Worm (Caenorhabditis elegans) whole organism, L1 larva: ENCODE data around the gene Y57G11B.3.

Source experiments
- fos-1 ChIP-seq: fragments of 150-350 bp; optimal IDR thresholded peaks from 2 replicates; lab custom pipeline; 2014; ENCODE audit warnings: missing biosample characterization, missing genetic modification characterization
- lin-35 ChIP-seq, 2 experiments: fragments of 150-350 bp; optimal IDR thresholded peaks; 2 replicates each; lab custom pipeline; 2014; ENCODE audit warnings: missing biosample characterization in 2 of 2, missing genetic modification characterization in 2 of 2, missing genetic modification reagents in 2 of 2
- mep-1 ChIP-seq: fragments of 150-350 bp; optimal IDR thresholded peaks from 2 replicates; lab custom pipeline; 2014; ENCODE audit warnings: missing biosample characterization, missing genetic modification characterization
- nhr-11 ChIP-seq: fragments of 150-350 bp; optimal IDR thresholded peaks from 2 replicates; lab custom pipeline; 2014; ENCODE audit warnings: missing biosample characterization, missing genetic modification characterization
- nhr-76 ChIP-seq: sonication (generic microtip); optimal IDR thresholded peaks from 2 replicates; lab custom pipeline; 2017; ENCODE audit warnings: missing biosample characterization, missing genetic modification characterization
- skn-1 ChIP-seq: fragments of 150-350 bp; optimal IDR thresholded peaks from 2 replicates; lab custom pipeline; 2014; ENCODE audit warnings: missing biosample characterization, missing genetic modification characterization
- sptf-1 ChIP-seq: fragments of 150-350 bp; optimal IDR thresholded peaks from 2 replicates; lab custom pipeline; 2014; ENCODE audit warnings: missing biosample characterization, missing genetic modification characterization
- unc-62 ChIP-seq: fragments of 150-350 bp; optimal IDR thresholded peaks from 2 replicates; lab custom pipeline; 2014; ENCODE audit warnings: missing biosample characterization, missing genetic modification reagents, missing genetic modification characterization

DNA sequence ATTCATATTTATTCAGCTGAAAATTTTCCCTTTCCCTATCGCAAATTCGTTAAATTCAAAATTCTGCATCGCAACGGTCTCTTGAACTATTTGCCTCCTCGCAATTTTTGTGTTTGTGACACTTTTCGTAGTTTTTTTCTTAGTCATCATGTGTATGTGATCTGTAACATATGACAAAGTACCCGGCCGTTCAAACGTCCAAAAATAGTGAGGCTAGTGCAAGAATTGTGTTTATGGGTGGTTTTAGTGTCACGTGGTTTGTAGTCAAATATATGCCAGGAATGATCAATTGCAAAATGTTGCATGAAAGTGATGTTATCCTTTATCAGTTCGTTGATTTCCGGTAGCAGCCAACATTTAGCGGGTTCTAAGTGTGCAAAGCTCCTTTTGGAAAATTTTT, 35.6 kb upstream of the Y57G11B.3 start:
- TF ChIP-seq skn-1 (tag; lab: Kevin White, UChicago) (peak; percentile 72), fos-1 (tag; lab: Kevin White, UChicago) (no peak), sptf-1 (tag; lab: Kevin White, UChicago) (no peak), nhr-11 (tag; lab: Kevin White, UChicago) (no peak), lin-35 (GFP tag; optimal IDR thresholded peaks at IDR 0.05; lab: Kevin White, UChicago) (peak in 1 of 2 experiments; percentile 69), mep-1 (tag; lab: Kevin White, UChicago) (peak; percentile 33), unc-62 (GFP tag; lab: Kevin White, UChicago) (no peak), nhr-76 (tag; lab: Kevin White, UChicago) (no peak)
